Fruit fly (Drosophila melanogaster) whole organism, wandering third instar larva: Measurements from ENCODE around the gene CaMKII.

Experiments
- Abd-B ChIP-seq: fragments of >200 bp; optimal IDR thresholded peaks from 2 replicates; lab custom pipeline; 2017; ENCODE audit warnings: missing biosample characterization, missing genetic modification characterization
- CG32264 ChIP-seq: fragments of 200-800 bp; sonication (Bioruptor generic); optimal IDR thresholded peaks from 2 replicates; lab custom pipeline; 2016; ENCODE audit warnings: missing biosample characterization, missing genetic modification characterization
- CG9705 ChIP-seq: fragments of 200-800 bp; sonication (Bioruptor generic); optimal IDR thresholded peaks from 2 replicates; lab custom pipeline; 2018; ENCODE audit warnings: missing biosample characterization, mild to moderate bottlenecking, missing genetic modification characterization
- GATAd ChIP-seq: sonication (Bioruptor generic); optimal IDR thresholded peaks from 2 replicates; lab custom pipeline; 2016; ENCODE audit warnings: missing biosample characterization, missing genetic modification characterization
- HLH106 ChIP-seq: fragments of 200-800 bp; optimal IDR thresholded peaks from 3 replicates; lab custom pipeline; 2019; ENCODE audit warnings: missing biosample characterization, mild to moderate bottlenecking, missing genetic modification characterization, moderate library complexity
- Hnf4 ChIP-seq: fragments of 200-800 bp; sonication (Bioruptor generic); optimal IDR thresholded peaks from 2 replicates; lab custom pipeline; 2016; ENCODE audit warnings: missing biosample characterization, mild to moderate bottlenecking, missing genetic modification characterization
- Jra ChIP-seq: sonication (Bioruptor generic); optimal IDR thresholded peaks from 2 replicates; lab custom pipeline; 2016; ENCODE audit warnings: missing biosample characterization, missing genetic modification characterization
- N ChIP-seq: fragments of >200 bp; optimal IDR thresholded peaks from 2 replicates; lab custom pipeline; 2018; ENCODE audit warnings: missing biosample characterization, missing external identifiers, missing genetic modification characterization
- OdsH ChIP-seq: fragments of 200-800 bp; sonication (Bioruptor generic); optimal IDR thresholded peaks from 2 replicates; lab custom pipeline; 2016; ENCODE audit warnings: missing biosample characterization, mild to moderate bottlenecking, missing genetic modification characterization
- Rel ChIP-seq, 2 experiments: fragments of 200-800 bp; sonication (Bioruptor generic) in 1 of 2; optimal IDR thresholded peaks; 2 replicates in 1 of 2; 3 replicates in 1 of 2; lab custom pipeline; 2016 to 2019; ENCODE audit warnings: mild to moderate bottlenecking in 2 of 2, missing biosample characterization in 2 of 2, missing genetic modification characterization in 2 of 2, moderate library complexity in 1 of 2
- Sp1 ChIP-seq: fragments of 200-800 bp; sonication (Bioruptor generic); optimal IDR thresholded peaks from 3 replicates; lab custom pipeline; 2019; ENCODE audit warnings: missing biosample characterization, mild to moderate bottlenecking, missing genetic modification characterization, moderate library complexity
- Vsx2 ChIP-seq: fragments of 200-300, 225-300 bp; sonication (Bioruptor generic); optimal IDR thresholded peaks from 2 replicates; lab custom pipeline; 2018; ENCODE audit warnings: missing biosample characterization, missing genetic modification characterization; ENCODE audit not compliant: partially characterized antibody
- br ChIP-seq: fragments of 200-800 bp; sonication (Bioruptor generic); optimal IDR thresholded peaks from 2 replicates; lab custom pipeline; 2016; ENCODE audit warnings: missing biosample characterization, missing genetic modification characterization
- brk ChIP-seq: fragments of 200-800 bp; sonication (Bioruptor generic); optimal IDR thresholded peaks from 2 replicates; lab custom pipeline; 2016; ENCODE audit warnings: missing biosample characterization, mild to moderate bottlenecking, missing genetic modification characterization
- dl ChIP-seq, 2 experiments: fragments of 175-275, 200-275 bp in 1 of 2; fragments of 200-275 bp in 1 of 2; sonication (Bioruptor generic); optimal IDR thresholded peaks; lab custom pipeline; 2018; ENCODE audit warnings: mild to moderate bottlenecking in 2 of 2, missing biosample characterization in 2 of 2, missing genetic modification characterization in 2 of 2, moderate library complexity in 2 of 2; ENCODE audit not compliant: partially characterized antibody in 2 of 2, insufficient read depth in 1 of 2
- dmrt93B ChIP-seq: fragments of 200-800 bp; sonication (Bioruptor generic); optimal IDR thresholded peaks from 2 replicates; lab custom pipeline; 2018; ENCODE audit warnings: missing biosample characterization, mild to moderate bottlenecking, missing genetic modification characterization
- foxo ChIP-seq, 2 experiments: fragments of 200-800 bp; sonication (Bioruptor generic); optimal IDR thresholded peaks; 2 replicates in 1 of 2; 3 replicates in 1 of 2; lab custom pipeline; 2016 to 2017; ENCODE audit warnings: missing biosample characterization in 2 of 2, missing genetic modification characterization in 2 of 2
- h ChIP-seq: fragments of 200-800 bp; sonication (Bioruptor generic); optimal IDR thresholded peaks from 3 replicates; lab custom pipeline; 2016; ENCODE audit warnings: missing biosample characterization, mild to moderate bottlenecking, missing genetic modification characterization
- pan ChIP-seq: fragments of >200 bp; optimal IDR thresholded peaks from 2 replicates; lab custom pipeline; 2017
- psq ChIP-seq: fragments of 200-800 bp; sonication (Bioruptor generic); optimal IDR thresholded peaks from 3 replicates; lab custom pipeline; 2017; ENCODE audit warnings: missing biosample characterization, mild to moderate bottlenecking, missing genetic modification characterization, moderate library complexity
- rgr ChIP-seq: fragments of 200-800 bp; sonication (Bioruptor generic); optimal IDR thresholded peaks from 3 replicates; lab custom pipeline; 2016; ENCODE audit warnings: missing biosample characterization, mild to moderate bottlenecking, missing genetic modification characterization
- sage ChIP-seq: fragments of 200-800 bp; sonication (Bioruptor generic); optimal IDR thresholded peaks from 2 replicates; lab custom pipeline; 2016; ENCODE audit warnings: missing biosample characterization, mild to moderate bottlenecking, missing genetic modification characterization
- sv ChIP-seq: fragments of 200-800 bp; sonication (Bioruptor generic); optimal IDR thresholded peaks from 3 replicates; lab custom pipeline; 2016; ENCODE audit warnings: missing biosample characterization, missing genetic modification characterization
- tai ChIP-seq: sonication (Bioruptor generic); optimal IDR thresholded peaks from 2 replicates; lab custom pipeline; 2016; ENCODE audit warnings: missing biosample characterization, missing genetic modification characterization
- usp ChIP-seq: fragments of >200 bp; optimal IDR thresholded peaks from 2 replicates; lab custom pipeline; 2017; ENCODE audit warnings: missing biosample characterization, missing genetic modification characterization
- woc ChIP-seq: sonication (Bioruptor generic); optimal IDR thresholded peaks from 2 replicates; lab custom pipeline; 2016; ENCODE audit warnings: missing biosample characterization, mild to moderate bottlenecking, missing genetic modification characterization

Gene CaMKII

dm6 chr4:1053653-1054163 lies at the start of gene CaMKII:
Gene CaMKII (minus strand): TSS chr4:1053703.
- TF ChIP-seq sage (GFP tag; lab: Kevin White, UChicago), result peak; percentile 37
- TF ChIP-seq br, result no peak
- peak; percentile 40 for TF ChIP-seq h (GFP tag; lab: Kevin White, UChicago)
- TF ChIP-seq rgr (GFP tag; lab: Kevin White, UChicago), result peak; percentile 38
- peak; percentile 24 for TF ChIP-seq woc
- TF ChIP-seq tai (GFP tag; lab: Kevin White, UChicago), result no peak
- TF ChIP-seq psq, result peak; percentile 32
- TF ChIP-seq OdsH (GFP tag; lab: Kevin White, UChicago), result peak; percentile 3
- TF ChIP-seq, all 38 proteins: peak for 6

dm6 chr4:1097608-1098262 lies 44.2 kb upstream of the CaMKII start:
- TF ChIP-seq Rel (GFP tag; optimal IDR thresholded peaks at IDR 0.05; lab: Kevin White, UChicago) (no peak), Rel (tag; optimal IDR thresholded peaks at IDR 0.05; lab: Kevin White, UChicago) (no peak)

DNA sequence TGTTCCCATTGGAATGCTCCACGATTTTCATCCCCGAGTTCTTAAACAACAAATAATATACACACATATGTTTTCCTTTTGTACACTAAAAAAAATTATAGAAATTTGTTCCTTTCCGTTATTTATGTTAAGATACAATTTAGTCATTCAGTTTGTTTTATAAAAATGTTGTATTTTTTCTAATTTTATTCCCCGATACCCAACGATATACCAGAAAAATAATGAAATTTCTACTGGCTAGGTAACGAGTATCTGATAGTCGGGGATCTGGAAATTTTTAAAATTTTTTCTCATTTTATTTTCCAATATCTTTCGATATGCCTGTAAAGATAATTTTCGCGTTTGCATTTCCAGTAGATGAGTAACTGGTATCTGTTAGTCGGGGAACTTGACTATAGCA lies 39.9 kb upstream of the CaMKII start:
- TF ChIP-seq CG9705 (GFP tag; lab: Kevin White, UChicago), result no peak
- TF ChIP-seq Sp1 (GFP tag; lab: Kevin White, UChicago), result no peak
- no peak for TF ChIP-seq sv (GFP tag; lab: Kevin White, UChicago)

DNA sequence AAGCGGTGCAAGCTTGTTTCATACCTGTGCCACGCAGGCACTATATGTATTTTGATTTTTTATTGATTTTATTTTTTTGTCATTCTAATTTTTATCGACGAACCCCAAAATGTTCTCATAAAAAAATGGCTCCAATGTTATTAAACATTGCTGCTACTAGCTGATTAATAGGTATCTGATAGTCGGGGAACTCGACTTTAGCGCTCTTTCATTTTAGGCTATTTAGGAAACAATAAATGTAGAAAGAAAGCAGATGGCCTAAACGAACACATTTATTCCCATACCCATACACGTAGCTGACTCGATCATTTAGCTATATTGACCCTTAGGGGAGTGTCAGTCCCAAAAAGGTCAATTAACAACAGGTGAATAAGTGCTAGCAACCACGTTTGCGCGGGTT lies 36.8 kb upstream of the CaMKII start:
- TF ChIP-seq dl (GFP tag; optimal IDR thresholded peaks at IDR 0.05; lab: Kevin White, UChicago; ENCODE audit: insufficient read depth in 1 of 2, partially characterized antibody in 2 of 2) (no peak), CG9705 (GFP tag; lab: Kevin White, UChicago) (no peak), tai (GFP tag; lab: Kevin White, UChicago) (no peak), CG32264 (GFP tag; lab: Kevin White, UChicago) (no peak), GATAd (GFP tag; lab: Kevin White, UChicago) (no peak), sv (GFP tag; lab: Kevin White, UChicago) (no peak), h (GFP tag; lab: Kevin White, UChicago) (no peak)

- TF ChIP-seq CG9705 (GFP tag; lab: Kevin White, UChicago) (no peak), usp (GFP tag; lab: Kevin White, UChicago) (no peak), dmrt93B (GFP tag; lab: Kevin White, UChicago) (no peak)
These were observed 35.0 kb upstream of the CaMKII start, which contains the start of gene sv for dm6 chr4:1088480-1088879. Gene sv (plus strand): TSS chr4:1088798.

- TF ChIP-seq brk (peak; percentile 59), pan (lab: Kevin White, UChicago) (no peak)
These were observed 31.0 kb upstream of the CaMKII start, which contains the start of gene Actbeta for dm6 chr4:1084326-1085062. Gene Actbeta (minus strand): TSS chr4:1084796.

DNA sequence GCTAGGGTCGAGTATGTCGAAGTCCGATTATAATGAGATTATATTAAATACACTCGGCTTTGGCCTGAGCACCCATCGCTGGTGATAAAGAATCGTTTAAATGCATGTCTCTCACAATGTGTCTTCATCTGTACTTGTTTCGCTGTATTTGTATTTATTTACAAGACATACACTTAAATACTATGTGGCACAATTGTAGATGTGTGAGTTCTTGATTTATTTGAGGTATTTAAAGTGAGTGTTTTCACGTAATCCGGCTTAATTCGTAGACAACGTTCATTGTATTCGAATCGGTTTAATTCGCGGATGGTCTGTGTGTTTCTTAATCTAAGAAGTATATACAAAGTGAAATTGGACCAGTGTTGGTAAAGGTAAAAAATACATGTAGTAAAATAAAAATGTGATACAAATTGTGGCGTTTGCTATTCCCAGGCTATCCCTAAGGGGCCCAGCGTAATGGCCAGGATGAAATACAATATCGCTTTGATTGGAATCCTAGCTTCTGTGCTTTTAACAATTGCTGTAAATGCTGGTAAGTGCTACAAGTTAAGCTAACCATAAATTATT lies 11.2 kb upstream of the CaMKII start, which contains the start of gene Zyx:
TSS of gene Zyx (minus strand) at position 350 of the 567 bp plus-strand sequence.
- TF ChIP-seq woc (no peak), tai (GFP tag; lab: Kevin White, UChicago) (no peak), N (GFP tag; lab: Kevin White, UChicago) (no peak), CG32264 (GFP tag; lab: Kevin White, UChicago) (no peak), OdsH (GFP tag; lab: Kevin White, UChicago) (no peak), Jra (no peak), Vsx2 (GFP tag; lab: Kevin White, UChicago) (no peak), brk (no peak), Hnf4 (no peak), HLH106 (tag; lab: Kevin White, UChicago) (no peak), foxo (GFP tag; optimal IDR thresholded peaks at IDR 0.05; lab: Kevin White, UChicago) (no peak), CG9705 (GFP tag; lab: Kevin White, UChicago) (no peak), dmrt93B (GFP tag; lab: Kevin White, UChicago) (no peak), Abd-B (GFP tag; lab: Kevin White, UChicago) (no peak)
- TF ChIP-seq, all 38 proteins: peak for 0
